Fruit fly (Drosophila melanogaster): Measurements from ENCODE around the gene bdwf.
A peak's percentile ranks its signal among the peaks of the same experiment; 100 is the strongest.

bdwf gene

DNA sequence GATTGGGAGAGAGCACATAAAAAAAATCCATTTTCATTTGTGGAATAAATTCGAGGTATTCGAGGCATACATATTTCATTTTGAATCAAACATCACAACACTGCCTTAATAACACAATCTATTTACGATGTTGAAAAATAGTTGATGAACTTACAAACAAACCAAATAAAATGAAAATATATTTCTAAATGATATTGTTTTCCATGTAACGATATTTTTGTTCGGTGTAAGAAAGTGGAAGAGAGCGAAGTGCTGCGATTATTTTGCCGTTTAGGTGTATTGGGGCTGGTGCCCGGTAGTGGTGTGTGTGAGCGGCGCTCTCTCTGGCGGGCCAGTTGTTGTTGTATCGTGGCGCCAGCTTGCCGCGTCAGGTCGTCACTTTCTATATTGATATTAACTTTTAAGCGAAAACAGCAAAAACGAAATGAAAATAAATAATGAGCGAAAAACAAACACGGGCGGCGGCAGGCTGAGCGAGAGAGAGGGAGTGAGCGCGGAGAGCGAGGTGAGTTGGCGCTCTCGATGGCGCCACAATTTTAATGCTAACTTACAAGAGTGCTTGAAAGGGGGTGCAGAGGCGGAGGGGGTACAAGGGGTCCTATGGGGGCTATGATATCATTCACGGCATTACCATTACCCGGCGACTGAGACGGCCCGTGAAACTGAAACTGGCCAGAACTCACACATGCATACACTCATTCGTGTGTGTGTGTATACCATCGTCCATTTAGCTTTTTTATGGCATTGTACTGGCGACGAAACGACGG is 22.3 kb upstream of the bdwf start (continued):
- TF ChIP-seq sob (GFP tag; IDR thresholded peaks at IDR 0.05): peak; percentile 83
- no peak for TF ChIP-seq CG42726 (GFP tag; IDR thresholded peaks at IDR 0.05; ENCODE audit: partially characterized antibody)
- peak; percentile 97 for TF ChIP-seq dmrt99B (tag; optimal IDR thresholded peaks at IDR 0.05)
- peak; percentile 78 for TF ChIP-seq CG13894 (tag; optimal IDR thresholded peaks at IDR 0.05)
- TF ChIP-seq sima (GFP tag; optimal IDR thresholded peaks at IDR 0.05): peak; percentile 76
- peak; percentile 92 for TF ChIP-seq pho (GFP tag; optimal IDR thresholded peaks at IDR 0.05)
- peak; percentile 45 for TF ChIP-seq CG15073 (GFP tag; optimal IDR thresholded peaks at IDR 0.05)
- TF ChIP-seq gro (GFP tag; optimal IDR thresholded peaks at IDR 0.05): peak; percentile 85
- TF ChIP-seq CG30020 (tag; optimal IDR thresholded peaks at IDR 0.05): peak; percentile 65
- TF ChIP-seq ap (GFP tag; IDR thresholded peaks at IDR 0.05): peak; percentile 77
- TF ChIP-seq CG14667 (GFP tag; IDR thresholded peaks at IDR 0.05): peak; percentile 78
- peak; percentile 80 for TF ChIP-seq NFAT (GFP tag; IDR thresholded peaks at IDR 0.05)
- peak; percentile 98 for TF ChIP-seq Med (GFP tag)
- peak; percentile 75 for TF ChIP-seq Jarid2 (GFP tag; optimal IDR thresholded peaks at IDR 0.05)
- peak; percentile 95 for TF ChIP-seq lab (GFP tag; optimal IDR thresholded peaks at IDR 0.05)
- TF ChIP-seq CG2712 (tag; optimal IDR thresholded peaks at IDR 0.05): peak; percentile 96
- TF ChIP-seq Side (GFP tag; optimal IDR thresholded peaks at IDR 0.05): peak; percentile 90
- peak; percentile 95 for TF ChIP-seq nmo (GFP tag; optimal IDR thresholded peaks at IDR 0.05)
- no peak for TF ChIP-seq Dp (GFP tag; optimal IDR thresholded peaks at IDR 0.05)
- TF ChIP-seq PHDP (tag; optimal IDR thresholded peaks at IDR 0.05): peak; percentile 97
- peak; percentile 88 for TF ChIP-seq pum (GFP tag; optimal IDR thresholded peaks at IDR 0.05)
- TF ChIP-seq aop (GFP tag; IDR thresholded peaks at IDR 0.05): no peak
- TF ChIP-seq Atf3 (GFP tag; optimal IDR thresholded peaks at IDR 0.05): peak; percentile 83
- TF ChIP-seq bigmax (GFP tag; optimal IDR thresholded peaks at IDR 0.05): peak; percentile 5
- TF ChIP-seq corto (GFP tag; optimal IDR thresholded peaks at IDR 0.05): peak; percentile 96
- TF ChIP-seq HLH4C (GFP tag; IDR thresholded peaks at IDR 0.05; ENCODE audit: partially characterized antibody): peak; percentile 19; the same call in 1 of the 3 replicates
- peak; percentile 83 to 92 for TF ChIP-seq Pdp1 (GFP tag; optimal IDR thresholded peaks at IDR 0.05)
- peak; percentile 64 for TF ChIP-seq Ravus (GFP tag; IDR thresholded peaks at IDR 0.05)
- peak; percentile 92 for TF ChIP-seq zfh2 (GFP tag; optimal IDR thresholded peaks at IDR 0.05)
- TF ChIP-seq pan (optimal IDR thresholded peaks at IDR 0.05): no peak
- peak in 1 of 2 experiments; percentile 90 for TF ChIP-seq pan (GFP tag; optimal IDR thresholded peaks at IDR 0.05 in 1 of 2, IDR thresholded peaks at IDR 0.05 in 1 of 2)
- peak in 1 of 3 experiments; percentile 78 for TF ChIP-seq Stat92E (GFP tag; optimal IDR thresholded peaks at IDR 0.05)
- peak; percentile 90 for TF ChIP-seq jing (GFP tag; optimal IDR thresholded peaks at IDR 0.05)
- TF ChIP-seq ase (GFP tag; IDR thresholded peaks at IDR 0.05): peak; percentile 81
- TF ChIP-seq zen (tag; optimal IDR thresholded peaks at IDR 0.05): peak; percentile 85
- TF ChIP-seq ac (GFP tag; optimal IDR thresholded peaks at IDR 0.05): no peak
- TF ChIP-seq Lpt (GFP tag; optimal IDR thresholded peaks at IDR 0.05): no peak
- peak; percentile 83 for TF ChIP-seq luna (GFP tag; optimal IDR thresholded peaks at IDR 0.05)
- peak; percentile 81 for TF ChIP-seq CG32767 (GFP tag; IDR thresholded peaks at IDR 0.05)
- peak; percentile 93 for TF ChIP-seq CG10209 (GFP tag; optimal IDR thresholded peaks at IDR 0.05)
- peak; percentile 89 for TF ChIP-seq CG12744 (GFP tag; optimal IDR thresholded peaks at IDR 0.05)
- TF ChIP-seq ATbp (GFP tag; optimal IDR thresholded peaks at IDR 0.05): peak; percentile 93
- TF ChIP-seq ci (GFP tag; IDR thresholded peaks at IDR 0.05): peak; percentile 90
- peak; percentile 81 for TF ChIP-seq CrebB (tag; optimal IDR thresholded peaks at IDR 0.05)
- TF ChIP-seq ftz-f1 (GFP tag; optimal IDR thresholded peaks at IDR 0.05): peak; percentile 38
- peak; percentile 74 for TF ChIP-seq her (GFP tag; optimal IDR thresholded peaks at IDR 0.05)
- TF ChIP-seq ranshi (GFP tag; IDR thresholded peaks at IDR 0.05): peak; percentile 71
- peak; percentile 98 for TF ChIP-seq kni (GFP tag; optimal IDR thresholded peaks at IDR 0.05)
- TF ChIP-seq CG10267 (tag; optimal IDR thresholded peaks at IDR 0.05): peak; percentile 89
